Fruit fly (Drosophila melanogaster) whole organism: ENCODE results near the gene CG9132.

Experiments used
- CG8478 ChIP-seq: fragments of >200 bp; optimal IDR thresholded peaks from 2 replicates; lab custom pipeline; 2018; ENCODE audit warnings: inconsistent platforms
- Dll ChIP-seq: fragments of >200 bp; optimal IDR thresholded peaks from 2 replicates; lab custom pipeline; 2017
- pan ChIP-seq: fragments of >200 bp; optimal IDR thresholded peaks from 2 replicates; lab custom pipeline; 2017
- psq ChIP-seq: fragments of >200 bp; optimal IDR thresholded peaks from 2 replicates; lab custom pipeline; 2017
- usp ChIP-seq: fragments of >200 bp; optimal IDR thresholded peaks from 2 replicates; lab custom pipeline; 2017; ENCODE audit warnings: missing biosample characterization, missing genetic modification characterization, mixed read lengths

DNA sequence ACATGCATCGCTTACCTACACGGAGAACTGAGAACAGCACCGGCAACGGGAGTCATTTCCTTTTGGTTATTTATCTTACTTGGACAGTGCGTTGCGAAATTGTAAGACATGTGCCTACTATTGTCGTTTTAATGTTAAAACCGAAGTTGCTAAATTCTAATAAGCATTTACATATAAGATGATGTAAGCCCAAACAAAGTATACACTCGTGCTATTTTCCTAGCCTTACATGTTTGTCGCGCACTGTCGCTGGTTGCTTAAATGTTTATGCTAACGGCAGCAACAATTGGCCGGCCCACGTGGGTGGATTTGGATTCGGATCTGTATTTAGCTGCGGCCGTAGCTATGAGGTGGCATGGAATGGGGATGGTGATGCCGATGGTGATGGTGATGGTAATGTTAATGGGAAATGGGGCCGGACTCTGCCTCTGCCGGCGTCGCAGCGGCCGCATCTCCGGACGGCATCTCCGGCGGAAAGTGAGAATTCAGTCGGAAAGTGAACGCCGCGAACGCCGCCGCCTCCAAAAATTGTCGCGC is 10.8 kb upstream of the CG9132 start, which contains the start of gene CG4829:
- TF ChIP-seq Dll, result no peak
- TF ChIP-seq psq (lab: Kevin White, UChicago), result no peak
- TF ChIP-seq CG8478 (lab: Kevin White, UChicago), result no peak
- TF ChIP-seq pan (lab: Kevin White, UChicago), result no peak
- TF ChIP-seq usp (GFP tag; lab: Kevin White, UChicago), result no peak
